Worm (Caenorhabditis elegans) whole organism, L3 larva: ENCODE measurements around the gene T08H10.3.

ENCODE experiments used
- R02D3.7 ChIP-seq: fragments of 150-350 bp; optimal IDR thresholded peaks from 2 replicates; lab custom pipeline; 2014; ENCODE audit warnings: missing biosample characterization, missing genetic modification characterization
- ZK546.5 ChIP-seq: sonication (generic microtip); optimal IDR thresholded peaks from 2 replicates; lab custom pipeline; 2017; ENCODE audit warnings: missing biosample characterization, missing genetic modification characterization
- aly-2 ChIP-seq: fragments of 150-350 bp; optimal IDR thresholded peaks from 2 replicates; lab custom pipeline; 2014; ENCODE audit warnings: missing biosample characterization, missing genetic modification characterization
- ama-1 ChIP-seq: fragments of 150-350 bp; optimal IDR thresholded peaks from 2 replicates; lab custom pipeline; 2018
- ceh-28 ChIP-seq: fragments of 150-350 bp; optimal IDR thresholded peaks from 2 replicates; lab custom pipeline; 2014; ENCODE audit warnings: missing biosample characterization, missing genetic modification reagents, missing genetic modification characterization
- daf-12 ChIP-seq: fragments of 150-350 bp; optimal IDR thresholded peaks from 2 replicates; lab custom pipeline; 2014; ENCODE audit warnings: missing biosample characterization, missing genetic modification reagents, missing genetic modification characterization
- egl-27 ChIP-seq: sonication (generic microtip); optimal IDR thresholded peaks from 4 replicates; lab custom pipeline; 2017; ENCODE audit warnings: missing biosample characterization, missing genetic modification reagents, missing genetic modification characterization
- elt-1 ChIP-seq: fragments of 150-350 bp; optimal IDR thresholded peaks from 2 replicates; lab custom pipeline; 2014; ENCODE audit warnings: missing biosample characterization, missing genetic modification characterization
- elt-2 ChIP-seq: sonication (generic microtip); optimal IDR thresholded peaks from 2 replicates; lab custom pipeline; 2016; ENCODE audit warnings: missing genetic modification reagents, mild to moderate bottlenecking, missing genetic modification characterization, missing compliant biosample characterization
- elt-3 ChIP-seq, 3 experiments: fragments of 150-350 bp in 1 of 3; sonication (generic microtip) in 2 of 3; optimal IDR thresholded peaks; 2 replicates in 2 of 3; 4 replicates in 1 of 3; lab custom pipeline; 2014 to 2017; ENCODE audit warnings: missing biosample characterization in 3 of 3, missing genetic modification characterization in 3 of 3
- eor-1 ChIP-seq, 2 experiments: fragments of 150-350 bp; optimal IDR thresholded peaks; 2 replicates each; lab custom pipeline; 2014 to 2018; ENCODE audit warnings: missing biosample characterization in 2 of 2, missing genetic modification characterization in 2 of 2
- fkh-10 ChIP-seq: sonication (generic microtip); optimal IDR thresholded peaks from 2 replicates; lab custom pipeline; 2017; ENCODE audit warnings: missing biosample characterization, missing genetic modification reagents, missing genetic modification characterization
- fkh-2 ChIP-seq: fragments of 150-350 bp; optimal IDR thresholded peaks from 2 replicates; lab custom pipeline; 2014; ENCODE audit warnings: missing biosample characterization, missing genetic modification reagents, missing genetic modification characterization
- hmg-11 ChIP-seq: sonication (generic microtip); optimal IDR thresholded peaks from 2 replicates; lab custom pipeline; 2016; ENCODE audit warnings: missing genetic modification characterization, missing compliant biosample characterization
- lin-15B ChIP-seq: fragments of 150-350 bp; optimal IDR thresholded peaks from 2 replicates; lab custom pipeline; 2014; ENCODE audit warnings: missing biosample characterization, missing genetic modification characterization
- lin-39 ChIP-seq: fragments of 150-350 bp; optimal IDR thresholded peaks from 2 replicates; lab custom pipeline; 2018; ENCODE audit warnings: missing biosample characterization, missing genetic modification reagents, missing genetic modification characterization
- lsy-12 ChIP-seq: sonication (generic microtip); optimal IDR thresholded peaks from 2 replicates; lab custom pipeline; 2016; ENCODE audit warnings: mild to moderate bottlenecking, missing genetic modification characterization, missing compliant biosample characterization
- mdl-1 ChIP-seq: fragments of 150-350 bp; optimal IDR thresholded peaks from 2 replicates; lab custom pipeline; 2014; ENCODE audit warnings: missing biosample characterization, missing genetic modification characterization
- nhr-11 ChIP-seq: fragments of 150-350 bp; optimal IDR thresholded peaks from 2 replicates; lab custom pipeline; 2014; ENCODE audit warnings: missing biosample characterization, missing genetic modification characterization
- nhr-23 ChIP-seq: fragments of 150-350 bp; optimal IDR thresholded peaks from 2 replicates; lab custom pipeline; 2014; ENCODE audit warnings: missing biosample characterization, missing genetic modification reagents, missing genetic modification characterization
- nhr-237 ChIP-seq: fragments of 150-350 bp; optimal IDR thresholded peaks from 2 replicates; lab custom pipeline; 2014; ENCODE audit warnings: missing biosample characterization, missing genetic modification characterization
- nhr-25 ChIP-seq: sonication (generic microtip); optimal IDR thresholded peaks from 2 replicates; lab custom pipeline; 2017; ENCODE audit warnings: missing biosample characterization, missing genetic modification characterization
- nhr-28 ChIP-seq: fragments of 150-350 bp; optimal IDR thresholded peaks from 2 replicates; lab custom pipeline; 2014; ENCODE audit warnings: missing biosample characterization, missing genetic modification characterization
- nhr-43 ChIP-seq: sonication (generic microtip); optimal IDR thresholded peaks from 2 replicates; lab custom pipeline; 2016; ENCODE audit warnings: mild to moderate bottlenecking, missing genetic modification characterization, missing compliant biosample characterization; ENCODE audit not compliant: poor library complexity, severe bottlenecking
- nhr-67 ChIP-seq: fragments of 150-350 bp; optimal IDR thresholded peaks from 2 replicates; lab custom pipeline; 2014; ENCODE audit warnings: missing biosample characterization, missing genetic modification characterization
- nhr-76 ChIP-seq: fragments of 150-350 bp; sonication (generic microtip); optimal IDR thresholded peaks from 5 replicates; lab custom pipeline; 2014; ENCODE audit warnings: missing biosample characterization, missing genetic modification characterization
- nhr-77 ChIP-seq: fragments of 150-350 bp; optimal IDR thresholded peaks from 2 replicates; lab custom pipeline; 2014; ENCODE audit warnings: missing biosample characterization, missing genetic modification characterization
- pha-4 ChIP-seq: fragments of 150-350 bp; optimal IDR thresholded peaks from 2 replicates; lab custom pipeline; 2014; ENCODE audit warnings: missing biosample characterization, missing genetic modification reagents, missing genetic modification characterization
- pqm-1 ChIP-seq: fragments of 150-350 bp; optimal IDR thresholded peaks from 2 replicates; lab custom pipeline; 2017; ENCODE audit warnings: missing biosample characterization, missing genetic modification characterization, inconsistent platforms
- sea-2 ChIP-seq: fragments of 150-350 bp; sonication (generic microtip); optimal IDR thresholded peaks from 4 replicates; lab custom pipeline; 2014; ENCODE audit warnings: missing biosample characterization, missing genetic modification reagents, missing genetic modification characterization
- skn-1 ChIP-seq: fragments of 150-350 bp; optimal IDR thresholded peaks from 2 replicates; lab custom pipeline; 2014; ENCODE audit warnings: missing biosample characterization, missing genetic modification characterization
- tbx-2 ChIP-seq: sonication (generic microtip); optimal IDR thresholded peaks from 2 replicates; lab custom pipeline; 2016; ENCODE audit warnings: mild to moderate bottlenecking, missing genetic modification characterization, missing compliant biosample characterization
- unc-39 ChIP-seq: sonication (generic microtip); optimal IDR thresholded peaks from 4 replicates; lab custom pipeline; 2017; ENCODE audit warnings: missing biosample characterization, missing genetic modification characterization
- ztf-11 ChIP-seq: fragments of 150-350 bp; optimal IDR thresholded peaks from 2 replicates; lab custom pipeline; 2014; ENCODE audit warnings: missing biosample characterization, missing genetic modification characterization
- ztf-4 ChIP-seq: fragments of 150-350 bp; optimal IDR thresholded peaks from 2 replicates; lab custom pipeline; 2014; ENCODE audit warnings: missing biosample characterization, missing genetic modification characterization

The T08H10.3 gene

ce11 chrV:4423860-4424401 is 47.2 kb upstream of the T08H10.3 start, which contains the start of the genes Y47D7A.9 and Y47D7A.19:
Y47D7A.9 (minus strand) TSS chrV:4423960.
Y47D7A.19 (plus strand) TSS chrV:4424351.
- TF ChIP-seq lsy-12 (tag; lab: Kevin White, UChicago) (no peak), nhr-28 (tag; lab: Kevin White, UChicago) (no peak), ceh-28 (tag; lab: Kevin White, UChicago) (no peak), daf-12 (no peak), sea-2 (GFP tag; lab: Kevin White, UChicago) (no peak), fkh-2 (tag; lab: Kevin White, UChicago) (no peak), lin-15B (no peak), R02D3.7 (tag; lab: Kevin White, UChicago) (no peak), lin-39 (tag; lab: Kevin White, UChicago) (no peak), elt-3 (tag; optimal IDR thresholded peaks at IDR 0.05; lab: Kevin White, UChicago) (no peak), hmg-11 (no peak), nhr-43 (tag; lab: Kevin White, UChicago) (no peak)

ce11 chrV:4428202-4428601 is 43.0 kb upstream of the T08H10.3 start, which contains the start of gene Y47D7A.11:
Y47D7A.11 (minus strand) TSS chrV:4428302.
- TF ChIP-seq eor-1 (tag; optimal IDR thresholded peaks at IDR 0.05; lab: Kevin White, UChicago) (no peak), hmg-11 (no peak), nhr-67 (tag; lab: Kevin White, UChicago) (no peak), skn-1 (tag; lab: Kevin White, UChicago) (no peak), nhr-11 (no peak), ama-1 (lab: Kevin White, UChicago) (no peak), nhr-237 (no peak), sea-2 (GFP tag; lab: Kevin White, UChicago) (no peak), elt-3 (tag; optimal IDR thresholded peaks at IDR 0.05; lab: Kevin White, UChicago) (no peak), egl-27 (tag; lab: Kevin White, UChicago) (no peak)
- TF ChIP-seq, all 47 proteins: peak for 0

ce11 chrV:4429576-4429975 is 41.6 kb upstream of the T08H10.3 start, which contains the start of gene Y47D7A.12:
Y47D7A.12 (minus strand) TSS chrV:4429676.
- no peak for TF ChIP-seq eor-1 (tag; optimal IDR thresholded peaks at IDR 0.05; lab: Kevin White, UChicago)
- no peak for TF ChIP-seq nhr-76
- no peak for TF ChIP-seq daf-12
- no peak for TF ChIP-seq elt-2 (tag; lab: Kevin White, UChicago)
- TF ChIP-seq skn-1 (tag; lab: Kevin White, UChicago), result no peak
- TF ChIP-seq ZK546.5 (tag; lab: Kevin White, UChicago), result no peak
- TF ChIP-seq pha-4 (tag; lab: Kevin White, UChicago), result no peak
- no peak for TF ChIP-seq nhr-237
- no peak for TF ChIP-seq nhr-77 (tag; lab: Kevin White, UChicago)
- TF ChIP-seq ztf-11 (tag; lab: Kevin White, UChicago), result no peak
- no peak for TF ChIP-seq elt-1 (tag; lab: Kevin White, UChicago)
- TF ChIP-seq nhr-28 (tag; lab: Kevin White, UChicago), result no peak
- TF ChIP-seq nhr-23, result no peak
- no peak for TF ChIP-seq lin-15B
- no peak for TF ChIP-seq tbx-2 (tag; lab: Kevin White, UChicago)
- TF ChIP-seq nhr-25 (tag; lab: Kevin White, UChicago), result no peak
- no peak for TF ChIP-seq fkh-2 (tag; lab: Kevin White, UChicago)
- TF ChIP-seq mdl-1, result no peak
- no peak for TF ChIP-seq aly-2 (tag; lab: Kevin White, UChicago)
- TF ChIP-seq nhr-43 (tag; lab: Kevin White, UChicago), result no peak

- TF ChIP-seq unc-39, result no peak
- TF ChIP-seq ztf-4 (tag; lab: Kevin White, UChicago), result no peak
- TF ChIP-seq fkh-2 (tag; lab: Kevin White, UChicago), result no peak
- no peak for TF ChIP-seq fkh-10
- TF ChIP-seq elt-3 (tag; optimal IDR thresholded peaks at IDR 0.05; lab: Kevin White, UChicago), result no peak
- TF ChIP-seq daf-12, result no peak
- no peak for TF ChIP-seq nhr-77 (tag; lab: Kevin White, UChicago)
- no peak for TF ChIP-seq mdl-1
- TF ChIP-seq pqm-1 (tag; lab: Kevin White, UChicago), result no peak
- TF ChIP-seq ama-1 (lab: Kevin White, UChicago), result no peak
- no peak for TF ChIP-seq lin-39 (tag; lab: Kevin White, UChicago)
Observed at ce11 chrV:4432783-4433237, 38.4 kb upstream of the T08H10.3 start, which contains the start of gene Y47D7A.15. Y47D7A.15 (minus strand) TSS chrV:4433187.
